Worm (Caenorhabditis elegans): ENCODE data around the gene Y62H9A.13.
A peak's percentile ranks its signal among the peaks of the same experiment; 100 is the strongest.

The Y62H9A.13 gene

DNA sequence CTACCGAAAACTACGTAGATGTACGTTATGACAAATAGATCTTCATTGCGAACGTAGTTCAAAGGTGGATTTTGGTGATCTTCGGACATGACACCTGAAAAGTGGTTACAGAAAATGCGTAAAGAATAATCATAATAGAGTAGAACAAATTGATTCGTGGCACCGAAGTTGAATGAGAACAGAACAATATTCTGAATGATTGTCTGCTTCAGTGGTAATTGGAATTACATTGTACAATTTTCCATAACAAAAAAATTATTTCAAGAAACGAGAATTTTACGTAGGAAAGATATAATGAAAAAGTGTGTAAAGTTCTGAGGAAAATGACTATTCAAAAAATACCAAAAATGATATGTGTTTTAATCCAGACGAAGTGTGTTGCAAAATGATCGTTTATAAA is 14.1 kb upstream of the Y62H9A.13 start, which contains the start of gene Y62H9A.10:
Gene Y62H9A.10 (minus strand): TSS at position 101 of the 400 bp plus-strand sequence.
- no peak for TF ChIP-seq pqm-1 (tag; optimal IDR thresholded peaks at IDR 0.05)

DNA sequence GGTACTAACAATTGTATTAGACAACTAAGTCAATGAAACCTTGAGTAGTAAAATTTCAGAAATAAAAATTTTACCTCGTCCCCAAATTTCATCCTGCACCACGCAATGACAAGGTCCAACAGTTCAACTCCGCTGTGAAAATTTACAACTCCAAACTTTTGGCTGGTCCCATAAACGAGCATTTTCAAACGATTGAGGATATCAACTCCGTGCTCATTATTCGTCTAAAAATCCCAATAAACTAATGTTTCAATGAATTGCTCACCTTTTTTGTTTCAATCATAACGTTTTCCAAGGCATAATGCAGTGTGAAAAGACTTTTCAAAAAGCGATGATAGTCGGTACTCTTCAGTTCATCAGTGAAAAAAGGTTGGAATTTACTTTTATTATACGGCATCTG is 10.2 kb upstream of the Y62H9A.13 start:
- TF ChIP-seq unc-62 (GFP tag; optimal IDR thresholded peaks at IDR 0.05 in 1 of 2) (peak in 1 of 2 experiments; percentile 95), unc-62 (tag; optimal IDR thresholded peaks at IDR 0.05) (no peak), nhr-10 (tag; optimal IDR thresholded peaks at IDR 0.05) (no peak), ama-1 (optimal IDR thresholded peaks at IDR 0.05) (no peak)

DNA sequence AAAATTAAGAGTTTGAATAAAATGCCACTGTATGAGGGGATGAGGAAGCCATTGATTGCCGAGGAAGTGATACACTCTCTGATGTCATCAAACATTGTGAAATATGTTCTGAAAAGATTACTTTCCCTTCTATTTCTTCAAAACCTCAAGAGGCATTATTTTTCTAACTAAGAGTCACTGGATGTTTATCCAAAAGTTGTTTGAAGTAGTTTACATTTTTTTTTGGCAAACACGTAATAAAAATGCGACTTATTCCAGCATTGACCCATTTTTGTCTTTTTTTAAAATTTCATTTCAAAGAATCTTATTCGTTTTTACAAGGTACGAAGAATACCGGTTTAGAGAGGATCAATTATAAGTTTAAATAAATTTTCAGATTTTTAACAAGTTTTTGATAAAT is 9.5 kb upstream of the Y62H9A.13 start, which contains the start of gene Y62H9A.11:
Gene Y62H9A.11 (minus strand): TSS at position 101 of the 400 bp plus-strand sequence.
- TF ChIP-seq arid-1 (GFP tag; conservative IDR thresholded peaks at IDR 0.05) (no peak), dmd-6 (GFP tag; IDR thresholded peaks at IDR 0.05) (no peak), nhr-6 (tag; optimal IDR thresholded peaks at IDR 0.05) (no peak), pqm-1 (tag; optimal IDR thresholded peaks at IDR 0.05) (no peak), daf-8 (GFP tag; IDR thresholded peaks at IDR 0.05) (no peak), tra-1 (GFP tag; IDR thresholded peaks at IDR 0.05) (no peak), nhr-102 (tag; optimal IDR thresholded peaks at IDR 0.05) (no peak), nhr-111 (GFP tag; optimal IDR thresholded peaks at IDR 0.05) (no peak), T26A8.4 (GFP tag; IDR thresholded peaks at IDR 0.05) (no peak), spr-3 (GFP tag; optimal IDR thresholded peaks at IDR 0.05) (no peak), ctbp-1 (GFP tag; IDR thresholded peaks at IDR 0.05) (no peak), vab-7 (GFP tag; IDR thresholded peaks at IDR 0.05) (no peak), snpc-4 (tag; optimal IDR thresholded peaks at IDR 0.05) (no peak), fos-1 (tag; optimal IDR thresholded peaks at IDR 0.05) (no peak), ztf-11 (tag; optimal IDR thresholded peaks at IDR 0.05) (no peak)

DNA sequence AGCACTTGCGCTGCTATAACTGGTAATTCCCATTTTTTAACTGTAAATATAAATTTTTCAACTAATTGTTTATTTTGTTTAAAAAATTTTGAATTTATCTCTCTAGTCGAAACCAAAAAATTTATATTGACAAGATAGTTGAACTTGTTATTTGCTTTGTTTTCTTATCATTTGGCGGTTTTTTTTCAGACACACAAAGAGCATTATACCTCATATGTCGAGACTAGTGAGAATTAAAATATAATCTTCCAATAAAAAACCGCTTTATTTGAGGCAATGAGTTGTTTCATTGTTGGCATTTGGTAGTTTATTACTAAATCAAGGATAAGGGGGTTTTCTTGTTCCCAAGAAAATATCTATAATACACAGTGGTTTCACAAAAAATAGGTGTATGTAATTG is 8.6 kb upstream of the Y62H9A.13 start:
- TF ChIP-seq pqm-1 (tag; optimal IDR thresholded peaks at IDR 0.05): peak; percentile 16
- TF ChIP-seq daf-16 (GFP tag; optimal IDR thresholded peaks at IDR 0.05): no peak
- peak; percentile 55 for TF ChIP-seq daf-16 (tag; optimal IDR thresholded peaks at IDR 0.05)
- peak; percentile 70 for TF ChIP-seq aha-1 (tag)
- TF ChIP-seq lin-39 (tag; optimal IDR thresholded peaks at IDR 0.05): no peak
- TF ChIP-seq nhr-237 (tag; optimal IDR thresholded peaks at IDR 0.05): no peak
- no peak for TF ChIP-seq ztf-7 (tag; optimal IDR thresholded peaks at IDR 0.05)
- no peak for TF ChIP-seq zip-2 (tag; optimal IDR thresholded peaks at IDR 0.05)
- TF ChIP-seq nhr-10 (tag; optimal IDR thresholded peaks at IDR 0.05): no peak

DNA sequence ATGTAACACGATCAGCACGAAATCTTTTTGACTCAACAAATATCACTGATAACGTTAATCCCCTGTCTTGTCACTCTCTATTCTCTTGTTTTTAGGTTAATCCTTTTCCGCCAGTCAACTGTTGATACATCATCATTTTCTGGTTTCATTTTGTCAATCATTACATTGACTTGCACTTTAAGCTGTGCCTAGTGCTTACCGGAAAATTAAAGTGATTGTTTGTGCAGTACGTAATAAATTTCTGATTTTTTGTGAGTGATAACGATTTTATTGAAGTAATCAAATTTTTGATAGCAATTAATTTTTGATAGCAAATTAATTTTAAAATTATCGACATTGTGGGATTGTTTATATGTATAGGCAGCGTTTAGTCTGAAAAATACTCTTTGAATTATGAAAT is 7.6 kb upstream of the Y62H9A.13 start:
- TF ChIP-seq madf-5 (GFP tag; IDR thresholded peaks at IDR 0.05): no peak
- no peak for TF ChIP-seq F10B5.3 (tag; optimal IDR thresholded peaks at IDR 0.05)
- no peak for TF ChIP-seq zip-2 (tag; optimal IDR thresholded peaks at IDR 0.05)
- TF ChIP-seq tra-1 (GFP tag; IDR thresholded peaks at IDR 0.05): peak; percentile 55; the same call in 1 of the 2 replicates
- TF ChIP-seq ceh-62 (tag; optimal IDR thresholded peaks at IDR 0.05): no peak
- no peak for TF ChIP-seq arid-1 (GFP tag; conservative IDR thresholded peaks at IDR 0.05)
- peak; percentile 62 for TF ChIP-seq dve-1 (tag; optimal IDR thresholded peaks at IDR 0.05; ENCODE audit: insufficient read depth)
- no peak for TF ChIP-seq daf-19 (GFP tag; conservative IDR thresholded peaks at IDR 0.05)
- no peak for TF ChIP-seq ceh-82 (tag; optimal IDR thresholded peaks at IDR 0.05)
- TF ChIP-seq nhr-42 (GFP tag; IDR thresholded peaks at IDR 0.05): no peak
- no peak for TF ChIP-seq D1046.2 (GFP tag; IDR thresholded peaks at IDR 0.05)
- no peak for TF ChIP-seq unc-39 (tag; optimal IDR thresholded peaks at IDR 0.05)
- TF ChIP-seq nhr-77 (tag; optimal IDR thresholded peaks at IDR 0.05): peak; percentile 85
- TF ChIP-seq ztf-7 (tag; optimal IDR thresholded peaks at IDR 0.05): no peak
- TF ChIP-seq tag-97 (GFP tag; IDR thresholded peaks at IDR 0.05): no peak
- TF ChIP-seq unc-62 (GFP tag; optimal IDR thresholded peaks at IDR 0.05 in 1 of 2): no peak
- no peak for TF ChIP-seq unc-62 (tag; optimal IDR thresholded peaks at IDR 0.05)
- no peak for TF ChIP-seq aha-1 (tag)
- no peak for TF ChIP-seq ceh-20 (GFP tag; IDR thresholded peaks at IDR 0.05)
- TF ChIP-seq nhr-111 (GFP tag; optimal IDR thresholded peaks at IDR 0.05): no peak
- TF ChIP-seq lin-29 (GFP tag; IDR thresholded peaks at IDR 0.05): no peak
- TF ChIP-seq pqm-1 (tag; optimal IDR thresholded peaks at IDR 0.05): peak; percentile 89
- TF ChIP-seq F44E2.7 (GFP tag; IDR thresholded peaks at IDR 0.05): no peak
- TF ChIP-seq nhr-11 (tag; optimal IDR thresholded peaks at IDR 0.05): no peak
- no peak for TF ChIP-seq nhr-10 (tag; optimal IDR thresholded peaks at IDR 0.05)
- TF ChIP-seq lsy-2 (tag; optimal IDR thresholded peaks at IDR 0.05): no peak
- no peak for TF ChIP-seq ces-1 (GFP tag; optimal IDR thresholded peaks at IDR 0.05)
- TF ChIP-seq set-16 (GFP tag; IDR thresholded peaks at IDR 0.05): no peak
- TF ChIP-seq ama-1 (optimal IDR thresholded peaks at IDR 0.05): no peak
- TF ChIP-seq lim-7 (GFP tag; IDR thresholded peaks at IDR 0.05): no peak
- TF ChIP-seq mdl-1 (tag; optimal IDR thresholded peaks at IDR 0.05): no peak

Data from whole organism, L4 larva.